Worm (Caenorhabditis elegans) whole organism, early embryonic: ENCODE data around the gene C47E8.4.

Source experiments
- ets-7 ChIP-seq: sonication (generic microtip); optimal IDR thresholded peaks from 2 replicates; lab custom pipeline; 2016; ENCODE audit warnings: missing genotype, missing genetic modification characterization, missing compliant biosample characterization
- flt-1 ChIP-seq: fragments of 200-800 bp; sonication (Bioruptor generic); IDR thresholded peaks from 2 replicates; pipeline ENCODE4 v1.3.6; 2022; ENCODE audit warnings: missing genetic modification characterization, missing compliant biosample characterization
- hnd-1 ChIP-seq: sonication (generic microtip); optimal IDR thresholded peaks from 2 replicates; lab custom pipeline; 2016; ENCODE audit warnings: missing genetic modification characterization, missing compliant biosample characterization
- pes-1 ChIP-seq: fragments of 200-800 bp; sonication (Bioruptor generic); IDR thresholded peaks from 2 replicates; pipeline ENCODE4 v1.3.6; 2022; ENCODE audit warnings: missing genetic modification reagents, missing genetic modification characterization, missing compliant biosample characterization

Gene C47E8.4

ce11 chrV:14635119-14635518 is 50.2 kb downstream of the C47E8.4 start, which contains the start of gene F43D2.6:
TSS of gene F43D2.6 (minus strand) at chrV:14635180.
- no peak for TF ChIP-seq pes-1
- TF ChIP-seq flt-1, result no peak
- TF ChIP-seq hnd-1, result no peak
- no peak for TF ChIP-seq ets-7 (tag; lab: Kevin White, UChicago)
